Worm (Caenorhabditis elegans) whole organism, early embryonic: ENCODE data around the gene pac-1.

ENCODE experiments used
- aly-1 ChIP-seq: sonication (generic microtip); optimal IDR thresholded peaks from 2 replicates; lab custom pipeline; 2016; ENCODE audit warnings: missing genetic modification characterization, missing compliant biosample characterization
- ama-1 ChIP-seq: fragments of 150-350 bp; optimal IDR thresholded peaks from 2 replicates; lab custom pipeline; 2014
- ceh-13 ChIP-seq: fragments of 200-800 bp; sonication (Bioruptor generic); optimal IDR thresholded peaks from 2 replicates; lab custom pipeline; 2018; ENCODE audit warnings: mild to moderate bottlenecking, missing genetic modification characterization, missing compliant biosample characterization
- ceh-36 ChIP-seq: sonication (generic microtip); optimal IDR thresholded peaks from 2 replicates; lab custom pipeline; 2016; ENCODE audit warnings: missing genetic modification characterization, inconsistent platforms, missing compliant biosample characterization
- ets-7 ChIP-seq: sonication (generic microtip); optimal IDR thresholded peaks from 2 replicates; lab custom pipeline; 2016; ENCODE audit warnings: missing genotype, missing genetic modification characterization, missing compliant biosample characterization
- flt-1 ChIP-seq: fragments of 200-800 bp; sonication (Bioruptor generic); IDR thresholded peaks from 2 replicates; pipeline ENCODE4 v1.3.6; 2022; ENCODE audit warnings: missing genetic modification characterization, missing compliant biosample characterization
- hmbx-1 ChIP-seq: sonication (generic microtip); optimal IDR thresholded peaks from 2 replicates; lab custom pipeline; 2016; ENCODE audit warnings: mild to moderate bottlenecking, missing genetic modification characterization, missing compliant biosample characterization
- hmg-4 ChIP-seq: fragments of 200-800 bp; sonication (Bioruptor generic); optimal IDR thresholded peaks from 2 replicates; lab custom pipeline; 2018; ENCODE audit warnings: mild to moderate bottlenecking, missing genetic modification characterization, missing compliant biosample characterization
- sea-1 ChIP-seq: fragments of 200-800 bp; sonication (Bioruptor generic); conservative IDR thresholded peaks from 2 replicates; pipeline ENCODE4 v1.3.6; 2022; ENCODE audit warnings: missing genetic modification characterization, missing compliant biosample characterization
- tra-4 ChIP-seq: sonication (generic microtip); optimal IDR thresholded peaks from 2 replicates; lab custom pipeline; 2017; ENCODE audit warnings: missing genetic modification characterization, missing compliant biosample characterization

DNA sequence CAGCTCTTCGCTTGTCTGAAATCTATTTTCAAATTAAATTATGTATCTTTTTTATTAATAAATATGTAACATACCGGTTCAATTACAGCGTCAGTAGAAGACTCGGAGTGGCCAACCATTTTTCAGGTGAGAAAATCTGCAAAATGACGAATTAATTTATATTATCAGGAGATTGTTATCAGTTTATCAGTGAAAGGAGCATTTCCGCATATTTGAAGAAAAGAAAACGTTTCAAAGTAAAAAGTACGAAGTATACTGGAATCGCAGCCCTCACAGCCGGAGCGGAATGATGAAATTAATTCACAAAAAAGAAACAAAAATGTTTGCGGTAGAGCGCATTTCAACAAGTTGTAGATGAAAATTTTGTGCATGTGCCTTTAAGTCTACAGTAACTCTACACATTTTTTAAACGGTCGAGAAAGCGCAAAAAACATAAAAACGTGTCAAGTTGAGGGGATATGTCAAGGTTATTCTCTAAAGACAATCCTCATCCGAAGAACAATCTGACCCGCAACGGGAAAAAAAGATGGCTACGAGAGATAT, 15.4 kb upstream of the pac-1 start:
- TF ChIP-seq ama-1 (lab: Kevin White, UChicago) (no peak), ceh-13 (GFP tag; lab: Kevin White, UChicago) (no peak), flt-1 (no peak), aly-1 (tag; lab: Kevin White, UChicago) (no peak), hmg-4 (GFP tag; lab: Kevin White, UChicago) (no peak), sea-1 (no peak), ets-7 (tag; lab: Kevin White, UChicago) (no peak), hmbx-1 (tag; lab: Kevin White, UChicago) (no peak), tra-4 (tag; lab: Kevin White, UChicago) (no peak), ceh-36 (tag; lab: Kevin White, UChicago) (no peak)
